Worm (Caenorhabditis elegans) whole organism, L1 larva: ENCODE results near the gene F21H7.2.

ENCODE experiments used
- C04F5.9 ChIP-seq: sonication (generic microtip); optimal IDR thresholded peaks from 2 replicates; lab custom pipeline; 2016; ENCODE audit warnings: missing genetic modification characterization, missing compliant biosample characterization
- aha-1 ChIP-seq: fragments of 150-350 bp; optimal IDR thresholded peaks from 2 replicates; lab custom pipeline; 2014; ENCODE audit warnings: missing biosample characterization, missing genetic modification characterization
- aly-2 ChIP-seq: fragments of 150-350 bp; optimal IDR thresholded peaks from 2 replicates; lab custom pipeline; 2014; ENCODE audit warnings: missing biosample characterization, missing genetic modification characterization
- ama-1 ChIP-seq: fragments of 150-350 bp; optimal IDR thresholded peaks from 2 replicates; lab custom pipeline; 2014
- ceh-63 ChIP-seq: fragments of 200-800 bp; sonication (Bioruptor generic); optimal IDR thresholded peaks from 2 replicates; lab custom pipeline; 2018; ENCODE audit warnings: mild to moderate bottlenecking, missing genetic modification characterization, missing compliant biosample characterization
- ceh-82 ChIP-seq, 3 experiments: fragments of 150-350 bp in 1 of 3; sonication (generic microtip) in 2 of 3; optimal IDR thresholded peaks; 2 replicates each; lab custom pipeline; 2014 to 2017; ENCODE audit warnings: missing biosample characterization in 3 of 3, missing genetic modification characterization in 3 of 3
- ceh-90 ChIP-seq: sonication (generic microtip); optimal IDR thresholded peaks from 2 replicates; lab custom pipeline; 2016; ENCODE audit warnings: missing genetic modification characterization, missing compliant biosample characterization
- efl-3 ChIP-seq: fragments of 200-800 bp; sonication (Bioruptor generic); optimal IDR thresholded peaks from 2 replicates; lab custom pipeline; 2018; ENCODE audit warnings: mild to moderate bottlenecking, missing genetic modification characterization, missing compliant biosample characterization
- egl-13 ChIP-seq: sonication (generic microtip); optimal IDR thresholded peaks from 2 replicates; lab custom pipeline; 2016; ENCODE audit warnings: missing genotype, missing genetic modification reagents, missing genetic modification characterization, missing compliant biosample characterization
- egl-27 ChIP-seq, 2 experiments: fragments of 150-350 bp in 1 of 2; sonication (generic microtip); optimal IDR thresholded peaks; 3 replicates each; lab custom pipeline; 2017 to 2018; ENCODE audit warnings: missing biosample characterization in 2 of 2, missing genetic modification characterization in 2 of 2, missing genetic modification reagents in 2 of 2
- elt-3 ChIP-seq, 6 experiments: fragments of 150-350 bp in 1 of 6; sonication (generic microtip); optimal IDR thresholded peaks; 2 replicates each; lab custom pipeline; 2017 to 2018; ENCODE audit warnings: missing biosample characterization in 6 of 6, missing genetic modification characterization in 6 of 6, inconsistent platforms in 1 of 6
- ets-5 ChIP-seq: fragments of 200-800 bp; sonication (Bioruptor generic); IDR thresholded peaks from 2 replicates; pipeline ENCODE4 v1.3.6; 2022; ENCODE audit warnings: missing genetic modification characterization, missing compliant biosample characterization
- fkh-10 ChIP-seq: sonication (generic microtip); optimal IDR thresholded peaks from 2 replicates; lab custom pipeline; 2017; ENCODE audit warnings: missing biosample characterization, missing genetic modification reagents, missing genetic modification characterization
- fkh-4 ChIP-seq: sonication (generic microtip); optimal IDR thresholded peaks from 2 replicates; lab custom pipeline; 2016; ENCODE audit warnings: missing compliant biosample characterization, missing genetic modification characterization, borderline replicate concordance
- fkh-8 ChIP-seq: sonication (generic microtip); optimal IDR thresholded peaks from 2 replicates; lab custom pipeline; 2016; ENCODE audit warnings: mild to moderate bottlenecking, missing genetic modification characterization, missing compliant biosample characterization
- lin-35 ChIP-seq, 2 experiments: fragments of 150-350 bp; optimal IDR thresholded peaks; 2 replicates each; lab custom pipeline; 2014; ENCODE audit warnings: missing biosample characterization in 2 of 2, missing genetic modification characterization in 2 of 2, missing genetic modification reagents in 2 of 2
- lir-3 ChIP-seq: sonication (generic microtip); optimal IDR thresholded peaks from 2 replicates; lab custom pipeline; 2016; ENCODE audit warnings: mild to moderate bottlenecking, missing genetic modification characterization, moderate library complexity, missing compliant biosample characterization; ENCODE audit not compliant: poor library complexity
- lsy-2 ChIP-seq, 2 experiments: fragments of 150-350 bp; optimal IDR thresholded peaks; 2 replicates each; lab custom pipeline; 2014; ENCODE audit warnings: missing biosample characterization in 2 of 2, missing genetic modification characterization in 2 of 2
- mep-1 ChIP-seq: fragments of 150-350 bp; optimal IDR thresholded peaks from 2 replicates; lab custom pipeline; 2014; ENCODE audit warnings: missing biosample characterization, missing genetic modification characterization
- nhr-19 ChIP-seq: fragments of 200-800 bp; sonication (Bioruptor generic); conservative IDR thresholded peaks from 2 replicates; pipeline ENCODE4 v1.3.6; 2022; ENCODE audit warnings: missing genetic modification characterization, missing compliant biosample characterization
- nhr-28 ChIP-seq: fragments of 150-350 bp; optimal IDR thresholded peaks from 2 replicates; lab custom pipeline; 2014; ENCODE audit warnings: missing biosample characterization, missing genetic modification characterization
- nhr-47 ChIP-seq: sonication (generic microtip); optimal IDR thresholded peaks from 2 replicates; lab custom pipeline; 2016; ENCODE audit warnings: mild to moderate bottlenecking, missing genetic modification characterization, moderate library complexity, missing compliant biosample characterization
- nhr-71 ChIP-seq: sonication (generic microtip); optimal IDR thresholded peaks from 2 replicates; lab custom pipeline; 2016; ENCODE audit warnings: mild to moderate bottlenecking, missing genetic modification characterization, moderate library complexity, missing compliant biosample characterization
- nhr-76 ChIP-seq: sonication (generic microtip); optimal IDR thresholded peaks from 2 replicates; lab custom pipeline; 2017; ENCODE audit warnings: missing biosample characterization, missing genetic modification characterization
- nhr-84 ChIP-seq: sonication (generic microtip); optimal IDR thresholded peaks from 2 replicates; lab custom pipeline; 2017; ENCODE audit warnings: missing biosample characterization, missing genetic modification characterization
- nhr-85 ChIP-seq: sonication (generic microtip); peaks from one replicate; lab custom pipeline; 2016; ENCODE audit warnings: missing genetic modification characterization, inconsistent platforms, missing compliant biosample characterization
- pax-3 ChIP-seq: fragments of 200-800 bp; sonication (Bioruptor generic); optimal IDR thresholded peaks from 2 replicates; lab custom pipeline; 2018; ENCODE audit warnings: mild to moderate bottlenecking, missing genetic modification characterization, moderate library complexity, missing compliant biosample characterization
- rnt-1 ChIP-seq: sonication (generic microtip); optimal IDR thresholded peaks from 2 replicates; lab custom pipeline; 2016; ENCODE audit warnings: mild to moderate bottlenecking, missing genetic modification characterization, moderate library complexity, missing compliant biosample characterization
- snpc-4 ChIP-seq: fragments of 150-350 bp; optimal IDR thresholded peaks from 2 replicates; lab custom pipeline; 2014; ENCODE audit warnings: missing biosample characterization, missing genetic modification characterization
- sup-37 ChIP-seq: fragments of 200-800 bp; sonication (Bioruptor generic); optimal IDR thresholded peaks from 2 replicates; lab custom pipeline; 2018; ENCODE audit warnings: mild to moderate bottlenecking, missing genetic modification characterization, missing compliant biosample characterization
- tlp-1 ChIP-seq: fragments of 150-350 bp; optimal IDR thresholded peaks from 2 replicates; lab custom pipeline; 2014; ENCODE audit warnings: missing biosample characterization, missing genetic modification characterization
- unc-130 ChIP-seq: fragments of 150-350 bp; optimal IDR thresholded peaks from 2 replicates; lab custom pipeline; 2017; ENCODE audit warnings: missing biosample characterization, missing genetic modification characterization, inconsistent platforms
- unc-30 ChIP-seq: sonication (generic microtip); optimal IDR thresholded peaks from 2 replicates; lab custom pipeline; 2017; ENCODE audit warnings: missing biosample characterization, missing genetic modification characterization
- xbp-1 ChIP-seq: sonication (generic microtip); optimal IDR thresholded peaks from 2 replicates; lab custom pipeline; 2016; ENCODE audit warnings: missing genetic modification characterization, missing compliant biosample characterization
- zag-1 ChIP-seq: fragments of 150-350 bp; optimal IDR thresholded peaks from 2 replicates; lab custom pipeline; 2014; ENCODE audit warnings: missing biosample characterization, missing genetic modification characterization
- zip-4 ChIP-seq: fragments of 200-800 bp; sonication (Bioruptor generic); optimal IDR thresholded peaks from 2 replicates; lab custom pipeline; 2018; ENCODE audit warnings: mild to moderate bottlenecking, missing genetic modification characterization, moderate library complexity, missing compliant biosample characterization

The F21H7.2 gene

ce11 chrV:16210257-16211002, 19.4 kb downstream of the F21H7.2 start, which contains the start of gene F11A5.16:
F11A5.16 (plus strand) TSS chrV:16210952.
- TF ChIP-seq nhr-19 (no peak), efl-3 (no peak), fkh-4 (no peak), zip-4 (GFP tag; lab: Kevin White, UChicago) (no peak), ets-5 (no peak), ceh-90 (no peak)

ce11 chrV:16209837-16210236, 20.0 kb downstream of the F21H7.2 start, which contains the start of gene oac-15:
oac-15 (minus strand) TSS chrV:16209937.
- TF ChIP-seq aly-2 (tag; lab: Kevin White, UChicago) (no peak), lin-35 (GFP tag; optimal IDR thresholded peaks at IDR 0.05; lab: Kevin White, UChicago) (no peak), nhr-84 (tag; lab: Kevin White, UChicago) (no peak), fkh-10 (GFP tag; lab: Kevin White, UChicago) (no peak)
- TF ChIP-seq, all 84 proteins: peak for 0

- TF ChIP-seq nhr-85 (tag; lab: Kevin White, UChicago): no peak
- no peak for TF ChIP-seq nhr-76 (tag; lab: Kevin White, UChicago)
- no peak for TF ChIP-seq nhr-71 (tag; lab: Kevin White, UChicago)
- no peak for TF ChIP-seq C04F5.9 (tag; lab: Kevin White, UChicago)
- TF ChIP-seq lsy-2 (tag; optimal IDR thresholded peaks at IDR 0.05; lab: Kevin White, UChicago): no peak
- no peak for TF ChIP-seq unc-30 (tag; lab: Kevin White, UChicago)
- TF ChIP-seq mep-1 (tag; lab: Kevin White, UChicago): no peak
- TF ChIP-seq snpc-4 (tag; lab: Kevin White, UChicago): no peak
- no peak for TF ChIP-seq rnt-1 (tag; lab: Kevin White, UChicago)
- no peak for TF ChIP-seq fkh-8
- no peak for TF ChIP-seq egl-27 (tag; optimal IDR thresholded peaks at IDR 0.05; lab: Kevin White, UChicago)
- TF ChIP-seq ceh-82 (tag; optimal IDR thresholded peaks at IDR 0.05; lab: Kevin White, UChicago): no peak
- no peak for TF ChIP-seq egl-13 (tag; lab: Kevin White, UChicago)
Observed at ce11 chrV:16204888-16205287, 24.9 kb downstream of the F21H7.2 start, which contains the start of gene irld-26. irld-26 (plus strand) TSS chrV:16205188.

- TF ChIP-seq unc-130 (tag; lab: Kevin White, UChicago) (no peak), tlp-1 (tag; lab: Kevin White, UChicago) (no peak), aha-1 (no peak), ceh-63 (GFP tag; lab: Kevin White, UChicago) (no peak), nhr-84 (tag; lab: Kevin White, UChicago) (no peak), ceh-90 (no peak), nhr-19 (no peak), nhr-47 (tag; lab: Kevin White, UChicago) (no peak), nhr-28 (no peak), xbp-1 (tag; lab: Kevin White, UChicago) (no peak), zag-1 (no peak), egl-27 (tag; optimal IDR thresholded peaks at IDR 0.05; lab: Kevin White, UChicago) (no peak), pax-3 (tag; lab: Kevin White, UChicago) (no peak), lir-3 (tag; lab: Kevin White, UChicago) (no peak), ama-1 (no peak), sup-37 (no peak), ceh-82 (tag; optimal IDR thresholded peaks at IDR 0.05; lab: Kevin White, UChicago) (no peak), elt-3 (tag; optimal IDR thresholded peaks at IDR 0.05; lab: Kevin White, UChicago) (no peak), fkh-4 (no peak)
- TF ChIP-seq, all 84 proteins: peak for 0
Observed at ce11 chrV:16202618-16203017, 27.2 kb downstream of the F21H7.2 start, which contains the start of gene F11A5.18. F11A5.18 (plus strand) TSS chrV:16202918.
